Worm (Caenorhabditis elegans) whole organism, mixed stage, embryonic: ENCODE data around the gene clec-196.

ENCODE experiments used
- ceh-39 ChIP-seq: fragments of 150-350 bp; optimal IDR thresholded peaks from 2 replicates; lab custom pipeline; 2014; ENCODE audit warnings: missing biosample characterization, missing genetic modification characterization
- ces-1 ChIP-seq: fragments of 150-350 bp; optimal IDR thresholded peaks from 2 replicates; lab custom pipeline; 2014; ENCODE audit warnings: missing biosample characterization, missing genetic modification reagents, missing genetic modification characterization
- elt-1 ChIP-seq: sonication (generic microtip); optimal IDR thresholded peaks from 2 replicates; lab custom pipeline; 2017; ENCODE audit warnings: missing genetic modification characterization, mild to moderate bottlenecking, missing compliant biosample characterization, antibody characterized with exemption, moderate library complexity, borderline replicate concordance; ENCODE audit not compliant: insufficient read depth
- hlh-1 ChIP-seq: fragments of 150-350 bp; optimal IDR thresholded peaks from 2 replicates; lab custom pipeline; 2014; ENCODE audit warnings: missing biosample characterization, missing genetic modification reagents, missing genetic modification characterization
- lsy-2 ChIP-seq: fragments of 150-350 bp; optimal IDR thresholded peaks from 2 replicates; lab custom pipeline; 2014; ENCODE audit warnings: missing biosample characterization, missing genetic modification characterization
- nhr-12 ChIP-seq: fragments of 150-350 bp; optimal IDR thresholded peaks from 2 replicates; lab custom pipeline; 2014; ENCODE audit warnings: missing biosample characterization, missing genetic modification characterization
- nhr-28 ChIP-seq: fragments of 150-350 bp; optimal IDR thresholded peaks from 2 replicates; lab custom pipeline; 2014; ENCODE audit warnings: missing biosample characterization, missing genetic modification characterization
- nhr-76 ChIP-seq: sonication (generic microtip); optimal IDR thresholded peaks from 2 replicates; lab custom pipeline; 2017; ENCODE audit warnings: missing biosample characterization, missing genetic modification characterization
- pha-4 ChIP-seq: fragments of 150-350 bp; optimal IDR thresholded peaks from 2 replicates; lab custom pipeline; 2018; ENCODE audit warnings: missing biosample characterization, missing genetic modification reagents, missing genetic modification characterization
- snpc-4 ChIP-seq: fragments of 150-350 bp; optimal IDR thresholded peaks from 2 replicates; lab custom pipeline; 2014; ENCODE audit warnings: missing biosample characterization, missing genetic modification characterization

DNA sequence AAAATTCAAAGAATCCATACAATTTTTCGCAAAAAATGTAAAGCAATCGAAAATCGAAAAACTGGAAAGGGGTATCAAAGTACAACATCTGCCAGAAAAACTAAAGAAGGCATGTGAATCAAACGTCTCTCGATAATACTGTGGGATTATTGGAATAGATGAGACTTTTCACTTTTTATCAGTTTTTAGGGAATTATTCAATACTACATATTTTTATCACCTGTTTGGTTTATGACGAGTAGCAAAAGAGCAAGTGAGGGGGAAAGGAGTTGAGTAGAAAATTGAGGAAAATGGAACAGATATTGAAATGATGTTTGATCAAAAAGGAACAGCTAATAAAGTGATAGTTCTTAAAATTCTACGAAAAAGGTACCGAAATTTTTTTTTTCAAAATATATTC is 16.3 kb downstream of the clec-196 start:
- TF ChIP-seq ces-1 (GFP tag; lab: Kevin White, UChicago), result no peak
- TF ChIP-seq ceh-39, result no peak
- no peak for TF ChIP-seq nhr-28 (tag; lab: Kevin White, UChicago)
- TF ChIP-seq pha-4 (tag; lab: Kevin White, UChicago), result no peak
- no peak for TF ChIP-seq snpc-4 (tag; lab: Kevin White, UChicago)
- no peak for TF ChIP-seq lsy-2 (tag; lab: Kevin White, UChicago)
- no peak for TF ChIP-seq nhr-12 (tag; lab: Kevin White, UChicago)
- no peak for TF ChIP-seq nhr-76 (tag; lab: Kevin White, UChicago)
- no peak for TF ChIP-seq hlh-1 (tag; lab: Kevin White, UChicago)
- no peak for TF ChIP-seq elt-1 (tag; lab: Kevin White, UChicago)
